Fruit fly (Drosophila melanogaster): Measurements from ENCODE around the gene CG5412.

- TF ChIP-seq CG8478 (optimal IDR thresholded peaks at IDR 0.05) (no peak), CTCF (optimal IDR thresholded peaks at IDR 0.05) (no peak)
These were observed 21.8 kb upstream of the CG5412 start for dm6 chr3R:20555023-20555422.

Data from S2 (cell line).